Worm (Caenorhabditis elegans) whole organism, L4 larva: Measurements from ENCODE around the gene C16C8.18.

ENCODE experiments used
- F26F4.8 ChIP-seq: fragments of 200-800 bp; sonication (Bioruptor generic); conservative IDR thresholded peaks from 2 replicates; pipeline ENCODE4 v1.3.6; 2022; ENCODE audit warnings: missing genetic modification characterization, missing compliant biosample characterization
- F37D6.2 ChIP-seq: sonication (generic microtip); optimal IDR thresholded peaks from 2 replicates; lab custom pipeline; 2016; ENCODE audit warnings: mild to moderate bottlenecking, missing genetic modification characterization, missing compliant biosample characterization
- F49E8.2 ChIP-seq: sonication (generic microtip); optimal IDR thresholded peaks from 2 replicates; lab custom pipeline; 2016; ENCODE audit warnings: missing compliant biosample characterization, mild to moderate bottlenecking, missing genetic modification characterization, borderline replicate concordance
- R02D3.7 ChIP-seq: fragments of 150-350 bp; sonication (generic microtip); optimal IDR thresholded peaks from 3 replicates; lab custom pipeline; 2014; ENCODE audit warnings: missing biosample characterization, missing genetic modification characterization
- T20F7.1 ChIP-seq: fragments of 200-800 bp; sonication (Bioruptor generic); optimal IDR thresholded peaks from 2 replicates; lab custom pipeline; 2018; ENCODE audit warnings: mild to moderate bottlenecking, missing genetic modification characterization, missing compliant biosample characterization
- Y5F2A.4 ChIP-seq: fragments of 200-800 bp; sonication (Bioruptor generic); optimal IDR thresholded peaks from 2 replicates; lab custom pipeline; 2018; ENCODE audit warnings: mild to moderate bottlenecking, missing genetic modification characterization, missing compliant biosample characterization
- ZK337.2 ChIP-seq: fragments of 200-800 bp; sonication (Bioruptor generic); IDR thresholded peaks from 2 replicates; pipeline ENCODE4 v1.3.6; 2022; ENCODE audit warnings: missing genetic modification reagents, missing genetic modification characterization, missing compliant biosample characterization
- ZK546.5 ChIP-seq, 2 experiments: sonication (generic microtip); optimal IDR thresholded peaks; 2 replicates each; lab custom pipeline; 2017; ENCODE audit warnings: missing biosample characterization in 2 of 2, missing genetic modification characterization in 2 of 2
- aha-1 ChIP-seq: fragments of 150-350 bp; peaks from one replicate; lab custom pipeline; 2014; ENCODE audit warnings: missing biosample characterization, missing genetic modification characterization
- aly-2 ChIP-seq: sonication (generic microtip); optimal IDR thresholded peaks from 2 replicates; lab custom pipeline; 2018; ENCODE audit warnings: missing biosample characterization, missing genetic modification characterization
- arid-1 ChIP-seq: fragments of 200-800 bp; sonication (Bioruptor generic); conservative IDR thresholded peaks from 2 replicates; pipeline ENCODE4 v1.3.6; 2022; ENCODE audit warnings: missing genetic modification reagents, missing genetic modification characterization, missing compliant biosample characterization
- attf-4 ChIP-seq: sonication (generic microtip); optimal IDR thresholded peaks from 3 replicates; lab custom pipeline; 2017; ENCODE audit warnings: missing biosample characterization, missing genetic modification characterization
- ceh-28 ChIP-seq: fragments of 150-350 bp; optimal IDR thresholded peaks from 2 replicates; lab custom pipeline; 2014; ENCODE audit warnings: missing biosample characterization, missing genetic modification reagents, missing genetic modification characterization
- ceh-62 ChIP-seq: sonication (generic microtip); optimal IDR thresholded peaks from 2 replicates; lab custom pipeline; 2017; ENCODE audit warnings: missing biosample characterization, missing genetic modification characterization
- ces-1 ChIP-seq: fragments of 150-350 bp; sonication (generic microtip); optimal IDR thresholded peaks from 4 replicates; lab custom pipeline; 2014; ENCODE audit warnings: missing biosample characterization, missing genetic modification reagents, missing genetic modification characterization
- ctbp-1 ChIP-seq: fragments of 200-800 bp; sonication (Bioruptor generic); IDR thresholded peaks from 2 replicates; pipeline ENCODE4 v1.3.6; 2022; ENCODE audit warnings: missing genetic modification reagents, missing genetic modification characterization, missing compliant biosample characterization
- dmd-8 ChIP-seq: fragments of 200-800 bp; sonication (Bioruptor generic); IDR thresholded peaks from 2 replicates; pipeline ENCODE4 v1.3.6; 2022; ENCODE audit warnings: missing genetic modification characterization, missing compliant biosample characterization
- dve-1 ChIP-seq: sonication (generic microtip); optimal IDR thresholded peaks from 2 replicates; lab custom pipeline; 2017; ENCODE audit warnings: antibody characterized with exemption, mild to moderate bottlenecking, missing genetic modification characterization, missing compliant biosample characterization; ENCODE audit not compliant: insufficient read depth
- fkh-10 ChIP-seq: fragments of 150-350 bp; optimal IDR thresholded peaks from 2 replicates; lab custom pipeline; 2014; ENCODE audit warnings: missing biosample characterization, missing genetic modification reagents, missing genetic modification characterization
- gei-8 ChIP-seq: fragments of 200-800 bp; sonication (Bioruptor generic); optimal IDR thresholded peaks from 2 replicates; lab custom pipeline; 2018; ENCODE audit warnings: mild to moderate bottlenecking, missing genetic modification characterization, missing compliant biosample characterization
- hlh-11 ChIP-seq: fragments of 200-800 bp; sonication (Bioruptor generic); optimal IDR thresholded peaks from 2 replicates; lab custom pipeline; 2018; ENCODE audit warnings: mild to moderate bottlenecking, missing genetic modification characterization, missing compliant biosample characterization
- hlh-30 ChIP-seq: sonication (generic microtip); optimal IDR thresholded peaks from 2 replicates; lab custom pipeline; 2017; ENCODE audit warnings: antibody characterized with exemption, mild to moderate bottlenecking, missing genetic modification characterization, missing compliant biosample characterization; ENCODE audit not compliant: insufficient read depth
- hmg-1.1 ChIP-seq: fragments of 200-800 bp; sonication (Bioruptor generic); IDR thresholded peaks from 2 replicates; pipeline ENCODE4 v1.3.6; 2022; ENCODE audit warnings: missing genetic modification reagents, missing genetic modification characterization, missing compliant biosample characterization
- lim-7 ChIP-seq: fragments of 200-800 bp; sonication (Bioruptor generic); IDR thresholded peaks from 2 replicates; pipeline ENCODE4 v1.3.6; 2022; ENCODE audit warnings: missing genetic modification characterization, missing compliant biosample characterization
- lin-38 ChIP-seq: fragments of 200-800 bp; sonication (Bioruptor generic); IDR thresholded peaks from 2 replicates; pipeline ENCODE4 v1.3.6; 2022; ENCODE audit warnings: missing genetic modification reagents, missing genetic modification characterization, missing compliant biosample characterization
- lin-39 ChIP-seq: fragments of 150-350 bp; optimal IDR thresholded peaks from 2 replicates; lab custom pipeline; 2014; ENCODE audit warnings: missing biosample characterization, missing genetic modification reagents, missing genetic modification characterization
- lir-3 ChIP-seq: sonication (generic microtip); optimal IDR thresholded peaks from 2 replicates; lab custom pipeline; 2016; ENCODE audit warnings: mild to moderate bottlenecking, missing genetic modification characterization, missing compliant biosample characterization
- mdl-1 ChIP-seq, 2 experiments: fragments of 150-350 bp in 1 of 2; sonication (generic microtip) in 1 of 2; optimal IDR thresholded peaks; 2 replicates each; lab custom pipeline; 2014 to 2017; ENCODE audit warnings: missing biosample characterization in 2 of 2, missing genetic modification characterization in 2 of 2
- mep-1 ChIP-seq: fragments of 150-350 bp; sonication (generic microtip); optimal IDR thresholded peaks from 3 replicates; lab custom pipeline; 2014; ENCODE audit warnings: missing biosample characterization, missing genetic modification characterization
- mes-2 ChIP-seq: sonication (generic microtip); optimal IDR thresholded peaks from 2 replicates; lab custom pipeline; 2016; ENCODE audit warnings: missing genotype, mild to moderate bottlenecking, missing genetic modification characterization, missing compliant biosample characterization; ENCODE audit not compliant: poor library complexity, severe bottlenecking
- mxl-3 ChIP-seq: fragments of 200-800 bp; sonication (Bioruptor generic); optimal IDR thresholded peaks from 2 replicates; lab custom pipeline; 2018; ENCODE audit warnings: mild to moderate bottlenecking, missing genetic modification characterization, missing compliant biosample characterization
- nhr-10 ChIP-seq: fragments of 150-350 bp; optimal IDR thresholded peaks from 2 replicates; lab custom pipeline; 2014; ENCODE audit warnings: missing biosample characterization, missing genetic modification characterization
- nhr-11 ChIP-seq: fragments of 150-350 bp; optimal IDR thresholded peaks from 2 replicates; lab custom pipeline; 2014; ENCODE audit warnings: missing biosample characterization, missing genetic modification characterization
- nhr-111 ChIP-seq: fragments of 200-800 bp; sonication (Bioruptor generic); optimal IDR thresholded peaks from 2 replicates; lab custom pipeline; 2018; ENCODE audit warnings: mild to moderate bottlenecking, missing genetic modification characterization, missing compliant biosample characterization
- nhr-25 ChIP-seq: sonication (generic microtip); optimal IDR thresholded peaks from 2 replicates; lab custom pipeline; 2017; ENCODE audit warnings: missing genetic modification characterization, mild to moderate bottlenecking, missing compliant biosample characterization, antibody characterized with exemption, moderate library complexity, borderline replicate concordance; ENCODE audit not compliant: insufficient read depth
- nhr-28 ChIP-seq: fragments of 150-350 bp; optimal IDR thresholded peaks from 2 replicates; lab custom pipeline; 2014; ENCODE audit warnings: missing biosample characterization, missing genetic modification characterization
- nhr-41 ChIP-seq: fragments of 200-800 bp; sonication (Bioruptor generic); IDR thresholded peaks from 2 replicates; pipeline ENCODE4 v1.3.6; 2022; ENCODE audit warnings: missing genetic modification reagents, missing genetic modification characterization, missing compliant biosample characterization
- nhr-42 ChIP-seq: fragments of 200-800 bp; sonication (Bioruptor generic); IDR thresholded peaks from 2 replicates; pipeline ENCODE4 v1.3.6; 2022; ENCODE audit warnings: missing genetic modification characterization, missing compliant biosample characterization
- nhr-6 ChIP-seq: fragments of 150-350 bp; optimal IDR thresholded peaks from 2 replicates; lab custom pipeline; 2014; ENCODE audit warnings: missing biosample characterization, missing genetic modification characterization
- nhr-76 ChIP-seq: fragments of 150-350 bp; optimal IDR thresholded peaks from 2 replicates; lab custom pipeline; 2014; ENCODE audit warnings: missing biosample characterization, missing genetic modification characterization
- nhr-77 ChIP-seq: fragments of 150-350 bp; optimal IDR thresholded peaks from 2 replicates; lab custom pipeline; 2014; ENCODE audit warnings: missing biosample characterization, missing genetic modification characterization
- pqm-1 ChIP-seq: sonication (generic microtip); optimal IDR thresholded peaks from 2 replicates; lab custom pipeline; 2017; ENCODE audit warnings: missing biosample characterization, missing genetic modification characterization
- rbr-2 ChIP-seq: sonication (generic microtip); optimal IDR thresholded peaks from 2 replicates; lab custom pipeline; 2016; ENCODE audit warnings: missing genotype, missing genetic modification characterization, missing compliant biosample characterization
- set-16 ChIP-seq: fragments of 200-800 bp; sonication (Bioruptor generic); IDR thresholded peaks from 2 replicates; pipeline ENCODE4 v1.3.6; 2022; ENCODE audit warnings: missing genetic modification reagents, missing genetic modification characterization, missing compliant biosample characterization
- skn-1 ChIP-seq: fragments of 150-350 bp; optimal IDR thresholded peaks from 2 replicates; lab custom pipeline; 2014; ENCODE audit warnings: missing biosample characterization, missing genetic modification characterization
- snpc-4 ChIP-seq: fragments of 150-350 bp; optimal IDR thresholded peaks from 2 replicates; lab custom pipeline; 2014; ENCODE audit warnings: missing biosample characterization, missing genetic modification characterization
- tag-97 ChIP-seq: fragments of 200-800 bp; sonication (Bioruptor generic); IDR thresholded peaks from 2 replicates; pipeline ENCODE4 v1.3.6; 2022; ENCODE audit warnings: missing genetic modification characterization, missing compliant biosample characterization
- zfp-2 ChIP-seq: sonication (generic microtip); optimal IDR thresholded peaks from 2 replicates; lab custom pipeline; 2016; ENCODE audit warnings: mild to moderate bottlenecking, missing genetic modification characterization, missing compliant biosample characterization
- ztf-11 ChIP-seq: fragments of 150-350 bp; optimal IDR thresholded peaks from 2 replicates; lab custom pipeline; 2014; ENCODE audit warnings: missing biosample characterization, missing genetic modification characterization
- ztf-7 ChIP-seq: fragments of 150-350 bp; optimal IDR thresholded peaks from 2 replicates; lab custom pipeline; 2014; ENCODE audit warnings: missing biosample characterization, missing genetic modification characterization

C16C8.18 gene

DNA sequence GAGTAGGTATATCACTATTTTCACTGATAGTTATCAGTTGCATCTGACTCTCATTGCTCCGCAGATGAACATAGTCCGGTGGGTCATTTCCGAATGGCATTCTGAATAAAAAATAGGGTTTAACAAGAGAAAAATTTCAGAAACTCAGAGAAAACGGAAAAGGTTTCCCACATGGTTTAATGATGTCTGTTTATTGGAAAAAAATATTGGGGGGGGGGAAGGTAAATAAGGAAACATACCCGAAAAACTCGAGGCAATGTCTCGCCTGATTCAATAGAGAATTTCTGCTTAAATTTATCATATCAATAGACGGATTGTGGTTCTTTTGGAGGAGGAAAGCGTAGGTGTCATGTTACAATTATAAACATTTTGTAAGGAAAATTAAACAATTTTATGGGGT is 4.1 kb upstream of the C16C8.18 start, which contains the start of gene nep-11:
Gene nep-11 (minus strand): TSS at position 101 of the 400 bp plus-strand sequence.
- TF ChIP-seq gei-8 (GFP tag; lab: Kevin White, UChicago): no peak
- TF ChIP-seq nhr-6 (tag; lab: Kevin White, UChicago): no peak
- TF ChIP-seq arid-1 (GFP tag; lab: Robert Waterston, UW): no peak
- TF ChIP-seq aha-1 (tag; lab: Kevin White, UChicago): no peak
- no peak for TF ChIP-seq ceh-62 (tag; lab: Kevin White, UChicago)
- TF ChIP-seq F26F4.8 (GFP tag; lab: Robert Waterston, UW): no peak
- no peak for TF ChIP-seq mdl-1 (tag; optimal IDR thresholded peaks at IDR 0.05; lab: Kevin White, UChicago)
- no peak for TF ChIP-seq ceh-28
- TF ChIP-seq R02D3.7 (tag; lab: Kevin White, UChicago): no peak
- TF ChIP-seq F49E8.2 (tag; lab: Kevin White, UChicago): no peak
- no peak for TF ChIP-seq nhr-76 (tag; lab: Kevin White, UChicago)
- TF ChIP-seq aly-2: no peak
- TF ChIP-seq hmg-1.1: no peak
- TF ChIP-seq pqm-1 (tag; lab: Kevin White, UChicago): no peak
- TF ChIP-seq lin-38 (GFP tag; lab: Robert Waterston, UW): no peak
- no peak for TF ChIP-seq dve-1 (tag; lab: Kevin White, UChicago)
- no peak for TF ChIP-seq nhr-41 (GFP tag; lab: Robert Waterston, UW)
- TF ChIP-seq hlh-30 (tag; lab: Kevin White, UChicago): no peak
- no peak for TF ChIP-seq nhr-77 (tag; lab: Kevin White, UChicago)

ce11 chrII:3428158-3428704 is 1.3 kb upstream of the C16C8.18 start:
- TF ChIP-seq nhr-25 (tag; lab: Kevin White, UChicago): no peak
- no peak for TF ChIP-seq zfp-2 (tag; lab: Kevin White, UChicago)
- no peak for TF ChIP-seq Y5F2A.4
- no peak for TF ChIP-seq ztf-11
- no peak for TF ChIP-seq ces-1
- TF ChIP-seq nhr-77 (tag; lab: Kevin White, UChicago): no peak
- no peak for TF ChIP-seq ZK337.2
- peak; percentile 41 for TF ChIP-seq rbr-2 (tag; lab: Kevin White, UChicago)
- peak; percentile 46 for TF ChIP-seq mep-1
- no peak for TF ChIP-seq F37D6.2 (tag; lab: Kevin White, UChicago)
- TF ChIP-seq dmd-8 (GFP tag; lab: Robert Waterston, UW): no peak
- TF ChIP-seq lir-3 (tag; lab: Kevin White, UChicago): no peak
- no peak for TF ChIP-seq nhr-11 (tag; lab: Kevin White, UChicago)
- 0 out of 2 replicates have a peak, but pooled peaks have one; percentile 33 for TF ChIP-seq ctbp-1
- TF ChIP-seq mxl-3 (GFP tag; lab: Kevin White, UChicago): no peak
- TF ChIP-seq nhr-10 (tag; lab: Kevin White, UChicago): no peak
- TF ChIP-seq aha-1 (tag; lab: Kevin White, UChicago): peak; percentile 93
- TF ChIP-seq ZK546.5 (tag; optimal IDR thresholded peaks at IDR 0.05; lab: Kevin White, UChicago): no peak
- no peak for TF ChIP-seq nhr-41 (GFP tag; lab: Robert Waterston, UW)
- no peak for TF ChIP-seq R02D3.7 (tag; lab: Kevin White, UChicago)
- peak; percentile 69 for TF ChIP-seq hlh-30 (tag; lab: Kevin White, UChicago)
- TF ChIP-seq skn-1 (tag; lab: Kevin White, UChicago): no peak
- peak; percentile 1 for TF ChIP-seq hlh-11 (tag; lab: Kevin White, UChicago)
- TF ChIP-seq lin-38 (GFP tag; lab: Robert Waterston, UW): no peak
- TF ChIP-seq tag-97 (GFP tag; lab: Robert Waterston, UW): no peak
- no peak for TF ChIP-seq F26F4.8 (GFP tag; lab: Robert Waterston, UW)
- no peak for TF ChIP-seq fkh-10 (GFP tag; lab: Kevin White, UChicago)
- TF ChIP-seq attf-4 (tag; lab: Kevin White, UChicago): no peak
- TF ChIP-seq nhr-28 (tag; lab: Kevin White, UChicago): no peak
- no peak for TF ChIP-seq nhr-111
- TF ChIP-seq T20F7.1 (GFP tag; lab: Kevin White, UChicago): no peak
- no peak for TF ChIP-seq ztf-7 (tag; lab: Kevin White, UChicago)
- no peak for TF ChIP-seq mes-2 (tag; lab: Kevin White, UChicago)
- TF ChIP-seq nhr-42: no peak
- no peak for TF ChIP-seq snpc-4
- no peak for TF ChIP-seq lin-39 (tag; lab: Kevin White, UChicago)
- TF ChIP-seq lim-7: no peak
- TF ChIP-seq set-16: peak; percentile 82
